Worm (Caenorhabditis elegans) whole organism, mixed stage, embryonic: ENCODE data around the gene F36H1.12.

Source experiments
- elt-3 ChIP-seq: fragments of 150-350 bp; optimal IDR thresholded peaks from 2 replicates; lab custom pipeline; 2014; ENCODE audit warnings: missing biosample characterization, missing genetic modification characterization
- lin-13 ChIP-seq: fragments of 150-350 bp; optimal IDR thresholded peaks from 2 replicates; lab custom pipeline; 2014; ENCODE audit warnings: missing biosample characterization, missing genetic modification characterization
- mep-1 ChIP-seq: fragments of 150-350 bp; optimal IDR thresholded peaks from 2 replicates; lab custom pipeline; 2017; ENCODE audit warnings: missing biosample characterization, missing genetic modification reagents, missing genetic modification characterization, inconsistent platforms
- zip-8 ChIP-seq: fragments of 150-350 bp; optimal IDR thresholded peaks from 2 replicates; lab custom pipeline; 2014; ENCODE audit warnings: missing biosample characterization, missing genetic modification characterization

ce11 chrIV:11067003-11067402 is 13.5 kb upstream of the F36H1.12 start, which contains the start of gene ttr-17:
- TF ChIP-seq zip-8 (tag; lab: Kevin White, UChicago) (no peak), lin-13 (no peak), elt-3 (tag; lab: Kevin White, UChicago) (no peak), mep-1 (tag; lab: Kevin White, UChicago) (no peak)
